Fruit fly (Drosophila melanogaster) whole organism, wandering third instar larva: ENCODE measurements around the gene CG14135.

Experiments
- Abd-B ChIP-seq: fragments of >200 bp; optimal IDR thresholded peaks from 2 replicates; lab custom pipeline; 2017; ENCODE audit warnings: missing biosample characterization, missing genetic modification characterization
- CG32264 ChIP-seq: fragments of 200-800 bp; sonication (Bioruptor generic); optimal IDR thresholded peaks from 2 replicates; lab custom pipeline; 2016; ENCODE audit warnings: missing biosample characterization, missing genetic modification characterization
- Dfd ChIP-seq: fragments of >200 bp; optimal IDR thresholded peaks from 2 replicates; lab custom pipeline; 2017; ENCODE audit warnings: missing biosample characterization, missing genetic modification characterization
- Dif ChIP-seq: fragments of 200-275, 200-300 bp; sonication (Bioruptor generic); optimal IDR thresholded peaks from 2 replicates; lab custom pipeline; 2018; ENCODE audit warnings: missing biosample characterization, missing genetic modification characterization; ENCODE audit not compliant: partially characterized antibody
- HLH106 ChIP-seq: fragments of 200-800 bp; optimal IDR thresholded peaks from 3 replicates; lab custom pipeline; 2019; ENCODE audit warnings: missing biosample characterization, mild to moderate bottlenecking, missing genetic modification characterization, moderate library complexity
- Hnf4 ChIP-seq: fragments of 200-800 bp; sonication (Bioruptor generic); optimal IDR thresholded peaks from 2 replicates; lab custom pipeline; 2016; ENCODE audit warnings: missing biosample characterization, mild to moderate bottlenecking, missing genetic modification characterization
- Hr78 ChIP-seq: fragments of >200 bp; optimal IDR thresholded peaks from 2 replicates; lab custom pipeline; 2017; ENCODE audit warnings: missing biosample characterization, missing genetic modification characterization
- Hr83 ChIP-seq: fragments of 200-300 bp; sonication (Bioruptor generic); optimal IDR thresholded peaks from 2 replicates; lab custom pipeline; 2016; ENCODE audit warnings: missing biosample characterization, mild to moderate bottlenecking, missing genetic modification characterization, moderate library complexity; ENCODE audit not compliant: poor library complexity, severe bottlenecking
- Jra ChIP-seq: sonication (Bioruptor generic); optimal IDR thresholded peaks from 2 replicates; lab custom pipeline; 2016; ENCODE audit warnings: missing biosample characterization, missing genetic modification characterization
- Mio ChIP-seq: sonication (Bioruptor generic); optimal IDR thresholded peaks from 2 replicates; lab custom pipeline; 2016; ENCODE audit warnings: missing biosample characterization, missing genetic modification characterization
- Myc ChIP-seq: fragments of >200 bp; optimal IDR thresholded peaks from 2 replicates; lab custom pipeline; 2017
- N ChIP-seq: fragments of >200 bp; optimal IDR thresholded peaks from 2 replicates; lab custom pipeline; 2018; ENCODE audit warnings: missing biosample characterization, missing external identifiers, missing genetic modification characterization
- OdsH ChIP-seq: fragments of 200-800 bp; sonication (Bioruptor generic); optimal IDR thresholded peaks from 2 replicates; lab custom pipeline; 2016; ENCODE audit warnings: missing biosample characterization, mild to moderate bottlenecking, missing genetic modification characterization
- Rel ChIP-seq, 2 experiments: fragments of 200-800 bp; sonication (Bioruptor generic) in 1 of 2; optimal IDR thresholded peaks; 2 replicates in 1 of 2; 3 replicates in 1 of 2; lab custom pipeline; 2016 to 2019; ENCODE audit warnings: mild to moderate bottlenecking in 2 of 2, missing biosample characterization in 2 of 2, missing genetic modification characterization in 2 of 2, moderate library complexity in 1 of 2
- Sp1 ChIP-seq: fragments of 200-800 bp; sonication (Bioruptor generic); optimal IDR thresholded peaks from 3 replicates; lab custom pipeline; 2019; ENCODE audit warnings: missing biosample characterization, mild to moderate bottlenecking, missing genetic modification characterization, moderate library complexity
- Vsx2 ChIP-seq: fragments of 200-300, 225-300 bp; sonication (Bioruptor generic); optimal IDR thresholded peaks from 2 replicates; lab custom pipeline; 2018; ENCODE audit warnings: missing biosample characterization, missing genetic modification characterization; ENCODE audit not compliant: partially characterized antibody
- br ChIP-seq: fragments of 200-800 bp; sonication (Bioruptor generic); optimal IDR thresholded peaks from 2 replicates; lab custom pipeline; 2016; ENCODE audit warnings: missing biosample characterization, missing genetic modification characterization
- brk ChIP-seq: fragments of 200-800 bp; sonication (Bioruptor generic); optimal IDR thresholded peaks from 2 replicates; lab custom pipeline; 2016; ENCODE audit warnings: missing biosample characterization, mild to moderate bottlenecking, missing genetic modification characterization
- dl ChIP-seq, 2 experiments: fragments of 175-275, 200-275 bp in 1 of 2; fragments of 200-275 bp in 1 of 2; sonication (Bioruptor generic); optimal IDR thresholded peaks; lab custom pipeline; 2018; ENCODE audit warnings: mild to moderate bottlenecking in 2 of 2, missing biosample characterization in 2 of 2, missing genetic modification characterization in 2 of 2, moderate library complexity in 2 of 2; ENCODE audit not compliant: partially characterized antibody in 2 of 2, insufficient read depth in 1 of 2
- dmrt93B ChIP-seq: fragments of 200-800 bp; sonication (Bioruptor generic); optimal IDR thresholded peaks from 2 replicates; lab custom pipeline; 2018; ENCODE audit warnings: missing biosample characterization, mild to moderate bottlenecking, missing genetic modification characterization
- dsf ChIP-seq: sonication (Bioruptor generic); optimal IDR thresholded peaks from 2 replicates; lab custom pipeline; 2016; ENCODE audit warnings: missing biosample characterization, missing genetic modification characterization, borderline replicate concordance
- ey ChIP-seq: fragments of 200-800 bp; sonication (Bioruptor generic); optimal IDR thresholded peaks from 2 replicates; lab custom pipeline; 2016; ENCODE audit warnings: missing biosample characterization, missing genetic modification characterization
- fru ChIP-seq: fragments of 200-800 bp; sonication (Bioruptor generic); optimal IDR thresholded peaks from 3 replicates; lab custom pipeline; 2016; ENCODE audit warnings: missing biosample characterization, mild to moderate bottlenecking, missing genetic modification characterization
- h ChIP-seq: fragments of 200-800 bp; sonication (Bioruptor generic); optimal IDR thresholded peaks from 3 replicates; lab custom pipeline; 2016; ENCODE audit warnings: missing biosample characterization, mild to moderate bottlenecking, missing genetic modification characterization
- jim ChIP-seq: fragments of 175-275, 200-325 bp; sonication (Bioruptor generic); optimal IDR thresholded peaks from 2 replicates; lab custom pipeline; 2016; ENCODE audit warnings: missing biosample characterization, mild to moderate bottlenecking, missing genetic modification characterization
- psq ChIP-seq: fragments of 200-800 bp; sonication (Bioruptor generic); optimal IDR thresholded peaks from 3 replicates; lab custom pipeline; 2017; ENCODE audit warnings: missing biosample characterization, mild to moderate bottlenecking, missing genetic modification characterization, moderate library complexity
- rgr ChIP-seq: fragments of 200-800 bp; sonication (Bioruptor generic); optimal IDR thresholded peaks from 3 replicates; lab custom pipeline; 2016; ENCODE audit warnings: missing biosample characterization, mild to moderate bottlenecking, missing genetic modification characterization
- sage ChIP-seq: fragments of 200-800 bp; sonication (Bioruptor generic); optimal IDR thresholded peaks from 2 replicates; lab custom pipeline; 2016; ENCODE audit warnings: missing biosample characterization, mild to moderate bottlenecking, missing genetic modification characterization
- tai ChIP-seq: sonication (Bioruptor generic); optimal IDR thresholded peaks from 2 replicates; lab custom pipeline; 2016; ENCODE audit warnings: missing biosample characterization, missing genetic modification characterization
- usp ChIP-seq: fragments of >200 bp; optimal IDR thresholded peaks from 2 replicates; lab custom pipeline; 2017; ENCODE audit warnings: missing biosample characterization, missing genetic modification characterization
- woc ChIP-seq: sonication (Bioruptor generic); optimal IDR thresholded peaks from 2 replicates; lab custom pipeline; 2016; ENCODE audit warnings: missing biosample characterization, mild to moderate bottlenecking, missing genetic modification characterization

CG14135 gene

DNA sequence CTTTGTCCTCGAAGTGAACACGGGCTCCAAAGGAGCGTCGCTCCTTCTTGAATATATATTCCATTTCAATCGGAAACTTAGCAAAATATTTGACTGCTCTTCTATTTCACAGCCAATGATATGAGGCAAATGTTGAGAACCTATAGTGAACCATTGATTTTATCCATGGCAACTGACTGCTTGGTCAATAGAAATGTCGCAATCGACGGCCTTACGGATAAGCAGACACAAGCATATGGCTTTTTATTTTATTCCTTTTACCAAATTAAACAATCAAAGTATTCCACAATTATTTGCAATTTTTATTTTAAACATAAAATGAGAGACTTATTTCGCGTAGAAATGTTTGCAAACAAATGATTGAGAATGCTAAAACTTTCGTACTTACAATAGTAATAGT lies 7.8 kb downstream of the CG14135 start, which contains the start of gene Dnai2:
TSS of gene Dnai2 (minus strand) at position 101 of the 400 bp plus-strand sequence.
- TF ChIP-seq h (GFP tag; lab: Kevin White, UChicago) (no peak), dl (GFP tag; optimal IDR thresholded peaks at IDR 0.05; lab: Kevin White, UChicago; ENCODE audit: insufficient read depth in 1 of 2, partially characterized antibody in 2 of 2) (no peak), CG32264 (GFP tag; lab: Kevin White, UChicago) (no peak), Sp1 (no peak), dmrt93B (no peak), Vsx2 (GFP tag; lab: Kevin White, UChicago) (no peak), br (GFP tag; lab: Kevin White, UChicago) (no peak), Hr83 (GFP tag; lab: Kevin White, UChicago) (no peak), rgr (GFP tag; lab: Kevin White, UChicago) (no peak), OdsH (GFP tag; lab: Kevin White, UChicago) (no peak), Dfd (GFP tag; lab: Kevin White, UChicago) (no peak), Hr78 (GFP tag; lab: Kevin White, UChicago) (no peak), dsf (no peak), jim (GFP tag; lab: Kevin White, UChicago) (no peak), ey (no peak), HLH106 (no peak), woc (no peak), fru (GFP tag; lab: Kevin White, UChicago) (no peak), sage (GFP tag; lab: Kevin White, UChicago) (no peak), Abd-B (GFP tag; lab: Kevin White, UChicago) (no peak)

DNA sequence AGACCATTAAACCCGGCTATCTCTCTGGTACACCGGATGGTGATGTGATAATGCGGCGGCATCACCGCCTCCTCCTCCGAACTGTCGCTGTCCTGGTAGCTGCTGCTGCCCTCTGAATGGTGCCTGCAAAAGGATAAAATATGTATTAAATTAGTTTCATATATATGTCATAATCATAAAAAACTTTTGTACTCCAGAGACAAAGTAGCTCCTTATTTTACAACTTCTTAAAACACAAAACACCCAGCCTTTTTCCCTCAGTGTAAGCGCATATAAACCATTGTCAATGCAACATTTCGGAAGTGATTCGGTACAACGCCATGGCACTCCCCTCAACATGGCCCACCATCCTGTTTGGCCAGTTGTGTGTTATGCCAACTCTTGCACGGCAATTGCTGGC lies 10.3 kb downstream of the CG14135 start:
- TF ChIP-seq usp (GFP tag; lab: Kevin White, UChicago): no peak
- TF ChIP-seq, all 38 proteins: peak for 0

DNA sequence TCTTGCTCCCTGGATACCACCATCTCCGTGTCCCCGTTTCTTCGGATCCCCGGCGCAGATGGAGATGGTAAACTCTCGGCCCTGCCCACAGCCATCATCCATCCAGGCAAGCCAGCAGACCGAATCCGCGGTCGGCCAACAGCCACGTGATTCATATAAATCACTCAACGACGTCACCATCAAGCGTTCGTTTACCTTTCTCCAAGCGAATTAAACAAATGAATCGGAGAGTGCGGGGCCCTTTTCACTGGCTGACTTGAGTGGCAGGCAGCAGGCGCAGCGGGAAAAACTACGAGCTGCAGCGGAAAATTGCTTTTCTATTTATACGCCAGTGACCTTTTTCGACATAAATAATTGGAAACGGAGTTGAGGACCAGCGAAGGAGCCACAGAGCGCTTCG lies 12.2 kb downstream of the CG14135 start:
- TF ChIP-seq Abd-B (GFP tag; lab: Kevin White, UChicago) (no peak), Sp1 (no peak), rgr (GFP tag; lab: Kevin White, UChicago) (no peak), Mio (GFP tag; lab: Kevin White, UChicago) (no peak), sage (GFP tag; lab: Kevin White, UChicago) (no peak), usp (GFP tag; lab: Kevin White, UChicago) (no peak), tai (GFP tag; lab: Kevin White, UChicago) (no peak), Dif (GFP tag; lab: Kevin White, UChicago) (no peak), OdsH (GFP tag; lab: Kevin White, UChicago) (no peak), Hnf4 (no peak), brk (GFP tag; lab: Kevin White, UChicago) (no peak), Dfd (GFP tag; lab: Kevin White, UChicago) (no peak), Myc (lab: Kevin White, UChicago) (no peak), br (GFP tag; lab: Kevin White, UChicago) (no peak), HLH106 (no peak)

DNA sequence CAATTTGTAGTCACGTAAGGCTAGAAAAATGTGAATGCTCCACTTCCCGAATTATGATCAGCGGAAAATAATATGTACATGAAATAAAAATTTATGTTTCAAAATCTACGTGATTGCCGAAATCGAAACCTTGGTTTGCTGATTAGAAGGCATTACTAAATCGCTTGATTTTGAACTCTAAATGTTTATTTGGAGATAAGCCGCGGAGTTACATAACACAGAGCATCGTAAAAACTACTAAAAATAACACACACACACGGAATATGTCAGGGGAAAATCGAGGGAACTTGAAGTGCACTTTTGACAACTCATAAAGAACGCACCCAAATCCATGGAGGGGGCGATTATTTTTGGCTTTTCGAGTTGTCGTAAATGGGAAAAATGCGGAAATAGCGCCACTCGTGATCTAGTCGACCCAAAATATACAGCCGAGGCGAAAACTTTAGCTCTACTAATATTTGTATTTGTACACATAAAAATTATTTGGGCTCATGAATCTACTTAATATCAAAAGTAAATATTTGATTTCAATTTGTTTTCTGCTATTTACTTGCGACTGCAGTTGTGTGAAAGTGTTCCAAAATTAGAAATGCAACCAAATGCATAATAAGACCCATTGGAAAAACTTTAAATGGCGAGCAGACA lies 13.7 kb downstream of the CG14135 start:
- TF ChIP-seq Abd-B (GFP tag; lab: Kevin White, UChicago): no peak
- no peak for TF ChIP-seq Myc (lab: Kevin White, UChicago)
- TF ChIP-seq ey: no peak
- TF ChIP-seq Sp1: no peak
- TF ChIP-seq, all 38 proteins: peak for 0

DNA sequence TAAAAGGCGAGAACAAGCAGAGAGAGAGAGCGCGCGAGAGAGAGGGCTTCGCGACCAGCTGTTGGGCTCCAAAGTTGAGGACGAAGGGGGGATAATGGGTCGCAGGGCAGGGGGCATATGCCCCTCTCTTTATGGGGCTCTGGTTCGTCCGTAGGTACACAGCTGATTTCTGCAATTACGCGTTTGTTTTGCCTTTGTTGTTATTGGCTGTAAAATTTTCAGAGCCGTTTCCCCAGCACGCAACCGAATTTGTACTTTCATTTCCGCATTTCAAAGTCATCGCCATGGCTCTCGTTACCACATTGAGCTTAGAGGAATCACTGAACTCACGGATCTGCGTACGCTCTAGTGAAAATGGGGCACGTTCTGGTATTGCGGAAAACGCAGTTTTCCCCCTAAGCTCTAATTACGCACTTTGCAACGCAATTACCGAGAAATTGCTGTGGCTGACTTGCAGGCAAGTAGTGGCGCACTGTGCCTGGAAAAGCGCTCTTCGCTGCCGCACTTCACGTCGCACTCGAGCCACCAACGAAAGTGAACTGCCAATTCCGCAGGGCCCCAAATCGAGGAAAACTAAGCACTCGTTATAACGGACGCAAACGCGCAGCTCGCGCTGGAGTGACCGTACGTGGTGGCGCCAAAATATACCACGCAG lies 16.7 kb downstream of the CG14135 start, which contains the start of gene CG11658:
TSS of gene CG11658 (minus strand) at position 576 of the 655 bp plus-strand sequence.
- no peak for TF ChIP-seq Abd-B (GFP tag; lab: Kevin White, UChicago)
- no peak for TF ChIP-seq Rel (GFP tag; optimal IDR thresholded peaks at IDR 0.05; lab: Kevin White, UChicago)
- TF ChIP-seq Rel (tag; optimal IDR thresholded peaks at IDR 0.05; lab: Kevin White, UChicago): peak; percentile 61
- no peak for TF ChIP-seq N (GFP tag; lab: Kevin White, UChicago)
- TF ChIP-seq fru (GFP tag; lab: Kevin White, UChicago): no peak
- TF ChIP-seq Hr83 (GFP tag; lab: Kevin White, UChicago): peak; percentile 63
- TF ChIP-seq rgr (GFP tag; lab: Kevin White, UChicago): no peak
- TF ChIP-seq psq (GFP tag; lab: Kevin White, UChicago): peak; percentile 57
- peak; percentile 5 for TF ChIP-seq Myc (lab: Kevin White, UChicago)
- TF ChIP-seq dl (GFP tag; optimal IDR thresholded peaks at IDR 0.05; lab: Kevin White, UChicago; ENCODE audit: insufficient read depth in 1 of 2, partially characterized antibody in 2 of 2): peak; percentile 26 to 50
- peak; percentile 32 for TF ChIP-seq Dif (GFP tag; lab: Kevin White, UChicago)
- peak; percentile 15 for TF ChIP-seq Jra (GFP tag; lab: Kevin White, UChicago)
